Worm (Caenorhabditis elegans) whole organism, early embryonic: Measurements from ENCODE around the gene C37H5.5.

Source experiments
- aly-1 ChIP-seq: sonication (generic microtip); optimal IDR thresholded peaks from 2 replicates; lab custom pipeline; 2016; ENCODE audit warnings: missing genetic modification characterization, missing compliant biosample characterization
- ama-1 ChIP-seq: fragments of 150-350 bp; optimal IDR thresholded peaks from 2 replicates; lab custom pipeline; 2014
- ceh-36 ChIP-seq: sonication (generic microtip); optimal IDR thresholded peaks from 2 replicates; lab custom pipeline; 2016; ENCODE audit warnings: missing genetic modification characterization, inconsistent platforms, missing compliant biosample characterization
- flt-1 ChIP-seq: fragments of 200-800 bp; sonication (Bioruptor generic); IDR thresholded peaks from 2 replicates; pipeline ENCODE4 v1.3.6; 2022; ENCODE audit warnings: missing genetic modification characterization, missing compliant biosample characterization
- hmbx-1 ChIP-seq: sonication (generic microtip); optimal IDR thresholded peaks from 2 replicates; lab custom pipeline; 2016; ENCODE audit warnings: mild to moderate bottlenecking, missing genetic modification characterization, missing compliant biosample characterization
- hnd-1 ChIP-seq: sonication (generic microtip); optimal IDR thresholded peaks from 2 replicates; lab custom pipeline; 2016; ENCODE audit warnings: missing genetic modification characterization, missing compliant biosample characterization
- tbx-11 ChIP-seq: fragments of 200-800 bp; sonication (Bioruptor generic); IDR thresholded peaks from 2 replicates; pipeline ENCODE4 v1.3.6; 2022; ENCODE audit warnings: missing genetic modification characterization, missing compliant biosample characterization

DNA sequence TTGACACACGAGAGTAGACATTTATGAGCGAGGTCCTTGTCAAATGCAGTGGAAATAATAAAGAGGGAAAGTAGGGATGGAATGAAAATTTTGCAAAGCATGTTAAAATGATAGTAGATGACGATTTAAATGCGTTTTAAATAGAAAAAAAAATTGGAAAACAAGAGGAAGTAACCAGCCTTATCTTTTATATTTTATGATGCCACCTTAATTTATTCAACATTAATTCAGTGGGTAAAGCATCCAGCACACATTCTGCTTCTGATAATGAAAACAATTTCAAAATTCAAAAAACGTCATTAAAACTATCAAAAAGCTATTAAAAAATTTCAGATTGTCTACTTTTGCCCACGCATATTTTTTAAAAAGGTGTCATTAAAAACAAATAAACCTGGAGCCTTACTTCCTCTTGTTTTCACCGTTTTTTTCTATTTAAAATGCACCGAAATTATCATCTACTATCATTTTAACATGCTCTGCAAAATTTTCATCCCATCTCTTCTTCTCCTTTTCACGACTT, 41.8 kb upstream of the C37H5.5 start, which contains the start of the genes Y60C6A.2 and Y60C6A.3:
- no peak for TF ChIP-seq ama-1 (lab: Kevin White, UChicago)
- no peak for TF ChIP-seq aly-1
- TF ChIP-seq flt-1 (GFP tag; lab: Robert Waterston, UW): no peak
- TF ChIP-seq tbx-11 (GFP tag; lab: Robert Waterston, UW): no peak
- TF ChIP-seq hnd-1 (tag; lab: Kevin White, UChicago): no peak
- no peak for TF ChIP-seq ceh-36 (tag; lab: Kevin White, UChicago)
- TF ChIP-seq hmbx-1 (tag; lab: Kevin White, UChicago): no peak
